Worm (Caenorhabditis elegans) whole organism, L1 larva: Measurements from ENCODE around the gene srab-4.

Experiments used
- F16B12.6 ChIP-seq: fragments of 150-350 bp; optimal IDR thresholded peaks from 2 replicates; lab custom pipeline; 2014; ENCODE audit warnings: missing biosample characterization, missing genetic modification characterization
- aha-1 ChIP-seq: fragments of 150-350 bp; optimal IDR thresholded peaks from 2 replicates; lab custom pipeline; 2014; ENCODE audit warnings: missing biosample characterization, missing genetic modification characterization
- ceh-8 ChIP-seq: fragments of 200-800 bp; sonication (Bioruptor generic); optimal IDR thresholded peaks from 2 replicates; lab custom pipeline; 2018; ENCODE audit warnings: mild to moderate bottlenecking, missing genetic modification characterization, moderate library complexity, missing compliant biosample characterization
- ceh-82 ChIP-seq, 3 experiments: fragments of 150-350 bp in 1 of 3; sonication (generic microtip) in 2 of 3; optimal IDR thresholded peaks; 2 replicates each; lab custom pipeline; 2014 to 2017; ENCODE audit warnings: missing biosample characterization in 3 of 3, missing genetic modification characterization in 3 of 3
- efl-1 ChIP-seq, 4 experiments: fragments of 150-350 bp; optimal IDR thresholded peaks in 3 of 4; peaks in 1 of 4; 1 replicate in 1 of 4; 2 replicates in 3 of 4; lab custom pipeline; 2014; ENCODE audit warnings: missing biosample characterization in 2 of 4, missing genetic modification characterization in 2 of 4, missing genetic modification reagents in 2 of 4
- ets-5 ChIP-seq: fragments of 200-800 bp; sonication (Bioruptor generic); IDR thresholded peaks from 2 replicates; pipeline ENCODE4 v1.3.6; 2022; ENCODE audit warnings: missing genetic modification characterization, missing compliant biosample characterization
- grh-1 ChIP-seq: fragments of 200-800 bp; sonication (Bioruptor generic); IDR thresholded peaks from 2 replicates; pipeline ENCODE4 v1.3.6; 2022; ENCODE audit warnings: missing genetic modification reagents, missing genetic modification characterization, missing compliant biosample characterization
- lin-14 ChIP-seq: fragments of 200-800 bp; sonication (Bioruptor generic); optimal IDR thresholded peaks from 2 replicates; lab custom pipeline; 2018; ENCODE audit warnings: mild to moderate bottlenecking, missing genetic modification characterization, moderate library complexity, missing compliant biosample characterization
- nhr-19 ChIP-seq: fragments of 200-800 bp; sonication (Bioruptor generic); conservative IDR thresholded peaks from 2 replicates; pipeline ENCODE4 v1.3.6; 2022; ENCODE audit warnings: missing genetic modification characterization, missing compliant biosample characterization
- nhr-237 ChIP-seq: fragments of 150-350 bp; optimal IDR thresholded peaks from 2 replicates; lab custom pipeline; 2014; ENCODE audit warnings: missing biosample characterization, missing genetic modification characterization
- pqm-1 ChIP-seq: sonication (generic microtip); optimal IDR thresholded peaks from 3 replicates; lab custom pipeline; 2017; ENCODE audit warnings: missing biosample characterization, missing genetic modification characterization
- skn-1 ChIP-seq: fragments of 150-350 bp; optimal IDR thresholded peaks from 2 replicates; lab custom pipeline; 2014; ENCODE audit warnings: missing biosample characterization, missing genetic modification characterization
- sptf-1 ChIP-seq: fragments of 150-350 bp; optimal IDR thresholded peaks from 2 replicates; lab custom pipeline; 2014; ENCODE audit warnings: missing biosample characterization, missing genetic modification characterization
- unc-130 ChIP-seq: fragments of 150-350 bp; optimal IDR thresholded peaks from 2 replicates; lab custom pipeline; 2017; ENCODE audit warnings: missing biosample characterization, missing genetic modification characterization, inconsistent platforms
- unc-30 ChIP-seq: sonication (generic microtip); optimal IDR thresholded peaks from 2 replicates; lab custom pipeline; 2017; ENCODE audit warnings: missing biosample characterization, missing genetic modification characterization
- xbp-1 ChIP-seq: sonication (generic microtip); optimal IDR thresholded peaks from 2 replicates; lab custom pipeline; 2016; ENCODE audit warnings: missing genetic modification characterization, missing compliant biosample characterization
- zag-1 ChIP-seq: fragments of 150-350 bp; optimal IDR thresholded peaks from 2 replicates; lab custom pipeline; 2014; ENCODE audit warnings: missing biosample characterization, missing genetic modification characterization

The srab-4 gene

DNA sequence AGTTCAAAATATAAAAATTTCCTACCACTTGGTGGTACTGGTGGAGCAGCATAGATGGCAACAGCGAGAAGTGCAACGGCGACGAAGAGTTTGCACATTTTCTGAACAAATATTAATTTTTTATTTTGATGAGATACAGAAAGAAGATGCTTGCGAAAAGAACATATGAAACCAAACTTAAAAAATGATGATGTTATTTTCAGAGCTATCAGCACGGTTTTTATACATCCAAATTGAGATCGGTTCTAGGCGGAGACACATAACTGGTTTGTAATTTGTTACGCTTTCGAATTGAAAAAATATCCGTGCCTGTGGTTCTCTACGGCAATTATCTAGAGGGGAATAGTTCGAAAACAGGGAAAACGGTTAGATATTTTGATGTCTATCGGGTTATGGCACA lies 49.1 kb downstream of the srab-4 start, which contains the start of gene txt-17:
TSS of gene txt-17 (minus strand) at position 101 of the 400 bp plus-strand sequence.
- TF ChIP-seq grh-1 (GFP tag; lab: Robert Waterston, UW): peak; percentile 49
- TF ChIP-seq ets-5 (GFP tag; lab: Robert Waterston, UW): no peak

DNA sequence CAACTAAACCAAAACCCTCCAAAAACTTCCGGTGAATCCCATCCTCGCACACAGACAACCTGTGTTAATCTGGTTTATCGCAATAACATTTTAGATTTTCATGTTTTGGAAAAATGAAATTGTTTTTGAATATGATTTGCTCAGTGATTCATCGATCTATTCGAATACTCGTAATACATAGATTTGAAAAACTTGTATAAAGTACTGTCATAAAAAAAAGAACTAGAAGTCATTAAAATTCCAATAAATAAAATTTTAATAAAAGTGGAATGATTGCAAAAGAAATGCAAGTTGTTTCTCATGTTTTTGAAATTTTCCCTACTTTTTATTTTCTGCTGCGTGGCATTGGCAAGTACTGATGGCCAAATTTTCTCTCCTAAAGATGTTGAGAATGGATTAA lies 50.6 kb downstream of the srab-4 start, which contains the start of gene spig-8:
TSS of gene spig-8 (plus strand) at position 301 of the 400 bp plus-strand sequence.
- TF ChIP-seq lin-14 (GFP tag; lab: Kevin White, UChicago) (no peak), ceh-8 (GFP tag; lab: Kevin White, UChicago) (no peak), nhr-237 (tag; lab: Kevin White, UChicago) (no peak), efl-1 (optimal IDR thresholded peaks at IDR 0.05; lab: Kevin White, UChicago) (no peak), efl-1 (GFP tag; optimal IDR thresholded peaks at IDR 0.05 in 1 of 2; lab: Kevin White, UChicago) (no peak), nhr-19 (GFP tag; lab: Robert Waterston, UW) (no peak), skn-1 (tag; lab: Kevin White, UChicago) (no peak), ceh-82 (tag; optimal IDR thresholded peaks at IDR 0.05; lab: Kevin White, UChicago) (no peak), unc-30 (no peak), sptf-1 (tag; lab: Kevin White, UChicago) (no peak), zag-1 (tag; lab: Kevin White, UChicago) (no peak), F16B12.6 (no peak), pqm-1 (tag; lab: Kevin White, UChicago) (no peak), unc-130 (tag; lab: Kevin White, UChicago) (no peak), xbp-1 (tag; lab: Kevin White, UChicago) (no peak), grh-1 (GFP tag; lab: Robert Waterston, UW) (no peak), aha-1 (tag; lab: Kevin White, UChicago) (no peak)
